Fruit fly (Drosophila melanogaster) whole organism, wandering third instar larva: ENCODE data around the gene CG3281.

Source experiments
- Abd-B ChIP-seq: fragments of >200 bp; optimal IDR thresholded peaks from 2 replicates; lab custom pipeline; 2017; ENCODE audit warnings: missing biosample characterization, missing genetic modification characterization
- CG32264 ChIP-seq: fragments of 200-800 bp; sonication (Bioruptor generic); optimal IDR thresholded peaks from 2 replicates; lab custom pipeline; 2016; ENCODE audit warnings: missing biosample characterization, missing genetic modification characterization
- CG9705 ChIP-seq: fragments of 200-800 bp; sonication (Bioruptor generic); optimal IDR thresholded peaks from 2 replicates; lab custom pipeline; 2018; ENCODE audit warnings: missing biosample characterization, mild to moderate bottlenecking, missing genetic modification characterization
- CrebA ChIP-seq: fragments of 200-800 bp; sonication (Bioruptor generic); optimal IDR thresholded peaks from 2 replicates; lab custom pipeline; 2016; ENCODE audit warnings: missing biosample characterization, mild to moderate bottlenecking, missing genetic modification characterization, borderline replicate concordance
- Dfd ChIP-seq: fragments of >200 bp; optimal IDR thresholded peaks from 2 replicates; lab custom pipeline; 2017; ENCODE audit warnings: missing biosample characterization, missing genetic modification characterization
- Dif ChIP-seq: fragments of 200-275, 200-300 bp; sonication (Bioruptor generic); optimal IDR thresholded peaks from 2 replicates; lab custom pipeline; 2018; ENCODE audit warnings: missing biosample characterization, missing genetic modification characterization; ENCODE audit not compliant: partially characterized antibody
- HLH106 ChIP-seq: fragments of 200-800 bp; optimal IDR thresholded peaks from 3 replicates; lab custom pipeline; 2019; ENCODE audit warnings: missing biosample characterization, mild to moderate bottlenecking, missing genetic modification characterization, moderate library complexity
- Hnf4 ChIP-seq: fragments of 200-800 bp; sonication (Bioruptor generic); optimal IDR thresholded peaks from 2 replicates; lab custom pipeline; 2016; ENCODE audit warnings: missing biosample characterization, mild to moderate bottlenecking, missing genetic modification characterization
- Hr78 ChIP-seq: fragments of >200 bp; optimal IDR thresholded peaks from 2 replicates; lab custom pipeline; 2017; ENCODE audit warnings: missing biosample characterization, missing genetic modification characterization
- Hr83 ChIP-seq: fragments of 200-300 bp; sonication (Bioruptor generic); optimal IDR thresholded peaks from 2 replicates; lab custom pipeline; 2016; ENCODE audit warnings: missing biosample characterization, mild to moderate bottlenecking, missing genetic modification characterization, moderate library complexity; ENCODE audit not compliant: poor library complexity, severe bottlenecking
- Jra ChIP-seq: sonication (Bioruptor generic); optimal IDR thresholded peaks from 2 replicates; lab custom pipeline; 2016; ENCODE audit warnings: missing biosample characterization, missing genetic modification characterization
- Mio ChIP-seq: sonication (Bioruptor generic); optimal IDR thresholded peaks from 2 replicates; lab custom pipeline; 2016; ENCODE audit warnings: missing biosample characterization, missing genetic modification characterization
- Myc ChIP-seq: fragments of >200 bp; optimal IDR thresholded peaks from 2 replicates; lab custom pipeline; 2017
- N ChIP-seq: fragments of >200 bp; optimal IDR thresholded peaks from 2 replicates; lab custom pipeline; 2018; ENCODE audit warnings: missing biosample characterization, missing external identifiers, missing genetic modification characterization
- OdsH ChIP-seq: fragments of 200-800 bp; sonication (Bioruptor generic); optimal IDR thresholded peaks from 2 replicates; lab custom pipeline; 2016; ENCODE audit warnings: missing biosample characterization, mild to moderate bottlenecking, missing genetic modification characterization
- Rel ChIP-seq, 2 experiments: fragments of 200-800 bp; sonication (Bioruptor generic) in 1 of 2; optimal IDR thresholded peaks; 2 replicates in 1 of 2; 3 replicates in 1 of 2; lab custom pipeline; 2016 to 2019; ENCODE audit warnings: mild to moderate bottlenecking in 2 of 2, missing biosample characterization in 2 of 2, missing genetic modification characterization in 2 of 2, moderate library complexity in 1 of 2
- Sp1 ChIP-seq: fragments of 200-800 bp; sonication (Bioruptor generic); optimal IDR thresholded peaks from 3 replicates; lab custom pipeline; 2019; ENCODE audit warnings: missing biosample characterization, mild to moderate bottlenecking, missing genetic modification characterization, moderate library complexity
- Vsx2 ChIP-seq: fragments of 200-300, 225-300 bp; sonication (Bioruptor generic); optimal IDR thresholded peaks from 2 replicates; lab custom pipeline; 2018; ENCODE audit warnings: missing biosample characterization, missing genetic modification characterization; ENCODE audit not compliant: partially characterized antibody
- br ChIP-seq: fragments of 200-800 bp; sonication (Bioruptor generic); optimal IDR thresholded peaks from 2 replicates; lab custom pipeline; 2016; ENCODE audit warnings: missing biosample characterization, missing genetic modification characterization
- brk ChIP-seq: fragments of 200-800 bp; sonication (Bioruptor generic); optimal IDR thresholded peaks from 2 replicates; lab custom pipeline; 2016; ENCODE audit warnings: missing biosample characterization, mild to moderate bottlenecking, missing genetic modification characterization
- dl ChIP-seq, 2 experiments: fragments of 175-275, 200-275 bp in 1 of 2; fragments of 200-275 bp in 1 of 2; sonication (Bioruptor generic); optimal IDR thresholded peaks; lab custom pipeline; 2018; ENCODE audit warnings: mild to moderate bottlenecking in 2 of 2, missing biosample characterization in 2 of 2, missing genetic modification characterization in 2 of 2, moderate library complexity in 2 of 2; ENCODE audit not compliant: partially characterized antibody in 2 of 2, insufficient read depth in 1 of 2
- dmrt93B ChIP-seq: fragments of 200-800 bp; sonication (Bioruptor generic); optimal IDR thresholded peaks from 2 replicates; lab custom pipeline; 2018; ENCODE audit warnings: missing biosample characterization, mild to moderate bottlenecking, missing genetic modification characterization
- dsf ChIP-seq: sonication (Bioruptor generic); optimal IDR thresholded peaks from 2 replicates; lab custom pipeline; 2016; ENCODE audit warnings: missing biosample characterization, missing genetic modification characterization, borderline replicate concordance
- ey ChIP-seq: fragments of 200-800 bp; sonication (Bioruptor generic); optimal IDR thresholded peaks from 2 replicates; lab custom pipeline; 2016; ENCODE audit warnings: missing biosample characterization, missing genetic modification characterization
- foxo ChIP-seq, 2 experiments: fragments of 200-800 bp; sonication (Bioruptor generic); optimal IDR thresholded peaks; 2 replicates in 1 of 2; 3 replicates in 1 of 2; lab custom pipeline; 2016 to 2017; ENCODE audit warnings: missing biosample characterization in 2 of 2, missing genetic modification characterization in 2 of 2
- fru ChIP-seq: fragments of 200-800 bp; sonication (Bioruptor generic); optimal IDR thresholded peaks from 3 replicates; lab custom pipeline; 2016; ENCODE audit warnings: missing biosample characterization, mild to moderate bottlenecking, missing genetic modification characterization
- h ChIP-seq: fragments of 200-800 bp; sonication (Bioruptor generic); optimal IDR thresholded peaks from 3 replicates; lab custom pipeline; 2016; ENCODE audit warnings: missing biosample characterization, mild to moderate bottlenecking, missing genetic modification characterization
- lola ChIP-seq: fragments of >200 bp; optimal IDR thresholded peaks from 2 replicates; lab custom pipeline; 2017; ENCODE audit warnings: missing biosample characterization, missing genetic modification characterization
- psq ChIP-seq: fragments of 200-800 bp; sonication (Bioruptor generic); optimal IDR thresholded peaks from 3 replicates; lab custom pipeline; 2017; ENCODE audit warnings: missing biosample characterization, mild to moderate bottlenecking, missing genetic modification characterization, moderate library complexity
- rgr ChIP-seq: fragments of 200-800 bp; sonication (Bioruptor generic); optimal IDR thresholded peaks from 3 replicates; lab custom pipeline; 2016; ENCODE audit warnings: missing biosample characterization, mild to moderate bottlenecking, missing genetic modification characterization
- sage ChIP-seq: fragments of 200-800 bp; sonication (Bioruptor generic); optimal IDR thresholded peaks from 2 replicates; lab custom pipeline; 2016; ENCODE audit warnings: missing biosample characterization, mild to moderate bottlenecking, missing genetic modification characterization
- tai ChIP-seq: sonication (Bioruptor generic); optimal IDR thresholded peaks from 2 replicates; lab custom pipeline; 2016; ENCODE audit warnings: missing biosample characterization, missing genetic modification characterization
- usp ChIP-seq: fragments of >200 bp; optimal IDR thresholded peaks from 2 replicates; lab custom pipeline; 2017; ENCODE audit warnings: missing biosample characterization, missing genetic modification characterization
- woc ChIP-seq: sonication (Bioruptor generic); optimal IDR thresholded peaks from 2 replicates; lab custom pipeline; 2016; ENCODE audit warnings: missing biosample characterization, mild to moderate bottlenecking, missing genetic modification characterization

CG3281 gene

DNA sequence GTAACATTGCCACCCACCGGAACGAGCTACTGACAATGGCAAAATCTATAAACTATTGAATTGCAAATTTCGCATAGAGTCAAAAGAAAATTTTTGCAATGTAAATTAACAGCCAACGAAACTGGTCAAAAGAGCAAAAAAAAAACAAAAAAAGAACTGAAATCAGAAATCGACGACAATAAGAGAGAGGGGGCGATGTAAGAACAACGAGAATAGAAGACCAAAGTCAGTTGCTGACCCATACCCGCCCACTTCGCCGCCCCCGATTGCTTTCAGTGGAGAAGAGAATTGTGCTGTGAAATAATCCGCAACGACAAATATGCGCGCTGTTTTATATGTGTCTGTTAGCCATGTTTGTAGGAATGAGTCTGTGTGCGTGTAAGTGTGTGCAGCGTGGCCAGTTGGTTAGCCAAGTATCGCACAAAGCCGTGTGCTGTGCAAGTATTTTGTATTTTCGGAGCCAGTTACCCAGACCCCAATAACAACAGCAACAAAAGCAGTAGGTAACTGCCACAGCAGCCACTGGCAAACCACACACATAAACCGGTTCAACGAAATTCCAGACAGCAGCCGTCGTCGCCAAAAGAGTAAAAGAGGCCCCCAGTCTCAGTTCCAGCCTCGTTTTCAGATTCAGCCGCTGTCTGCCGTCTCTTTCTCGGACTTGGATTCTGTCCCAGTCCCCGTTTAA, 25.0 kb downstream of the CG3281 start:
- TF ChIP-seq CrebA (peak; percentile 67), rgr (peak; percentile 21), Vsx2 (GFP tag; lab: Kevin White, UChicago) (peak; percentile 30), psq (GFP tag; lab: Kevin White, UChicago) (peak; percentile 51), fru (GFP tag; lab: Kevin White, UChicago) (peak; percentile 52), CG32264 (GFP tag; lab: Kevin White, UChicago) (no peak), ey (GFP tag; lab: Kevin White, UChicago) (peak; percentile 44), Hr83 (GFP tag; lab: Kevin White, UChicago) (peak; percentile 26), Dif (GFP tag; lab: Kevin White, UChicago) (peak; percentile 48), Hr78 (GFP tag; lab: Kevin White, UChicago) (no peak), lola (GFP tag; lab: Kevin White, UChicago) (no peak), woc (GFP tag; lab: Kevin White, UChicago) (peak; percentile 56), dl (GFP tag; optimal IDR thresholded peaks at IDR 0.05; lab: Kevin White, UChicago; ENCODE audit: insufficient read depth in 1 of 2, partially characterized antibody in 2 of 2) (peak; percentile 2 to 26), Hnf4 (GFP tag; lab: Kevin White, UChicago) (no peak), Jra (peak; percentile 9), Dfd (GFP tag; lab: Kevin White, UChicago) (no peak), Sp1 (GFP tag; lab: Kevin White, UChicago) (no peak), HLH106 (tag; lab: Kevin White, UChicago) (no peak), Myc (lab: Kevin White, UChicago) (no peak), foxo (GFP tag; optimal IDR thresholded peaks at IDR 0.05; lab: Kevin White, UChicago) (peak in 1 of 2 experiments; percentile 55), h (GFP tag; lab: Kevin White, UChicago) (peak; percentile 43), Abd-B (GFP tag; lab: Kevin White, UChicago) (no peak), dsf (GFP tag; lab: Kevin White, UChicago) (no peak), sage (peak; percentile 32), OdsH (GFP tag; lab: Kevin White, UChicago) (peak; percentile 31), br (peak; percentile 20), N (no peak), Rel (GFP tag; optimal IDR thresholded peaks at IDR 0.05; lab: Kevin White, UChicago) (peak; percentile 8), Rel (tag; optimal IDR thresholded peaks at IDR 0.05; lab: Kevin White, UChicago) (no peak)

- TF ChIP-seq CG9705 (GFP tag; lab: Kevin White, UChicago) (no peak), OdsH (GFP tag; lab: Kevin White, UChicago) (no peak), brk (GFP tag; lab: Kevin White, UChicago) (no peak), h (GFP tag; lab: Kevin White, UChicago) (no peak), CG32264 (GFP tag; lab: Kevin White, UChicago) (no peak), Dfd (GFP tag; lab: Kevin White, UChicago) (no peak), HLH106 (tag; lab: Kevin White, UChicago) (no peak), br (no peak), Hr83 (GFP tag; lab: Kevin White, UChicago) (no peak), Jra (no peak)
- TF ChIP-seq, all 38 proteins: peak for 0
These were observed 28.7 kb downstream of the CG3281 start for dm6 chr3R:11933903-11934302.

dm6 chr3R:11930962-11931361, 31.6 kb downstream of the CG3281 start, which contains the start of gene CG14731:
Gene CG14731 (plus strand): TSS chr3R:11931262.
- TF ChIP-seq Mio (no peak), usp (GFP tag; lab: Kevin White, UChicago) (no peak), HLH106 (tag; lab: Kevin White, UChicago) (no peak), Jra (no peak), h (GFP tag; lab: Kevin White, UChicago) (no peak), sage (no peak), Hr83 (GFP tag; lab: Kevin White, UChicago) (no peak), dmrt93B (no peak), tai (GFP tag; lab: Kevin White, UChicago) (no peak), brk (GFP tag; lab: Kevin White, UChicago) (no peak), OdsH (GFP tag; lab: Kevin White, UChicago) (no peak)
